Worm (Caenorhabditis elegans) whole organism, early embryonic: ENCODE results near the gene trk-1.

ENCODE experiments used
- ama-1 ChIP-seq: fragments of 150-350 bp; optimal IDR thresholded peaks from 2 replicates; lab custom pipeline; 2014
- flt-1 ChIP-seq: fragments of 200-800 bp; sonication (Bioruptor generic); IDR thresholded peaks from 2 replicates; pipeline ENCODE4 v1.3.6; 2022; ENCODE audit warnings: missing genetic modification characterization, missing compliant biosample characterization
- sea-1 ChIP-seq: fragments of 200-800 bp; sonication (Bioruptor generic); conservative IDR thresholded peaks from 2 replicates; pipeline ENCODE4 v1.3.6; 2022; ENCODE audit warnings: missing genetic modification characterization, missing compliant biosample characterization
- tbx-37 ChIP-seq: fragments of 200-800 bp; sonication (Bioruptor generic); conservative IDR thresholded peaks from 2 replicates; pipeline ENCODE4 v1.3.6; 2022; ENCODE audit warnings: missing genetic modification reagents, missing genetic modification characterization, missing compliant biosample characterization

DNA sequence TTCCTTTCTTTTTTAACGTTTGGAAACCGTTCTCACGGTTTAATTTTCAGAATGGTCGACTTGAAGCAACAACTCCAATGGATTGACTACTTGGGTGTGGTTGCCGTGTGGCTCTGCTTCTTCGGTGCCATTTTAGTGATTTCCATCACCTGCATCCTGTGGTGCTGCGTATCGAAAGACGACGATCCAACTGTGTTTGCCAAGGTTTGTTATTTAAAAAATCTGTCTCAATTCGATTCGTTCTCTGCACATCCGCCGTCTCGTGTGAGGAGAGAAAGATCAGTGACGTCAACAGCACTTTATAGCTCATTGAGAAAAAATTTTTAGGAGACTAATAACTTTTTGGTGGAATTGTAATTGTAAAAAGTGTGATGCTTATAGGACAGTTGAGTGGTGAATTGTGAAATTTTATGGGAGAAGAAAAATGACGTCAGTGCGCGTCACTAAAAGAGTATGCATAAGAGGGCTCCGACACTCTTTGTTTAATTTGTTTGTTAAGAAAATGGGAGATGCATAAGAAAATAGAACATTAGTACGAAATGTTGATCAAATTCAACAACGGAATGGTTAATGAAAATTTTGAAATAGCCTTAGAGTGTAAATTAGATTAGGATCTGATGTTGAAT, 46.8 kb upstream of the trk-1 start, which contains the start of gene C24A3.2:
- TF ChIP-seq sea-1 (no peak), tbx-37 (GFP tag; lab: Robert Waterston, UW) (no peak), flt-1 (GFP tag; lab: Robert Waterston, UW) (no peak), ama-1 (lab: Kevin White, UChicago) (no peak)
